Fruit fly (Drosophila melanogaster) whole organism, prepupa: ENCODE results near the gene Mpcp2.
A peak's percentile ranks its signal among the peaks of the same experiment; 100 is the strongest.

Source experiments
- CG10631 ChIP-seq: fragments of 200-800 bp; sonication (Bioruptor generic); optimal IDR thresholded peaks from 2 replicates; lab custom pipeline; 2016; ENCODE audit warnings: missing biosample characterization, missing genetic modification characterization
- CG10669 ChIP-seq: fragments of 200-800 bp; sonication (Bioruptor generic); optimal IDR thresholded peaks from 3 replicates; lab custom pipeline; 2018; ENCODE audit warnings: missing biosample characterization, mild to moderate bottlenecking, missing genetic modification characterization, moderate library complexity
- CG11902 ChIP-seq: fragments of 200-800 bp; sonication (Bioruptor generic); optimal IDR thresholded peaks from 3 replicates; lab custom pipeline; 2016; ENCODE audit warnings: missing biosample characterization, missing genetic modification characterization
- CG15336 ChIP-seq: fragments of 200-800 bp; sonication (Bioruptor generic); IDR thresholded peaks from 2 replicates; pipeline ENCODE4 v1.3.6; 2022; ENCODE audit warnings: missing biosample characterization, missing genetic modification characterization
- CG16779 ChIP-seq: fragments of 200-800 bp; sonication (Bioruptor generic); optimal IDR thresholded peaks from 3 replicates; lab custom pipeline; 2017; ENCODE audit warnings: missing biosample characterization, mild to moderate bottlenecking, missing genetic modification characterization
- CG3032 ChIP-seq: fragments of 200-800 bp; optimal IDR thresholded peaks from 2 replicates; lab custom pipeline; 2019; ENCODE audit warnings: missing biosample characterization, mild to moderate bottlenecking, missing genetic modification characterization, moderate library complexity
- CG31627 ChIP-seq: fragments of 200-800 bp; sonication (Bioruptor generic); optimal IDR thresholded peaks from 3 replicates; lab custom pipeline; 2016; ENCODE audit warnings: missing biosample characterization, missing genetic modification characterization
- CG32006 ChIP-seq: fragments of 200-800 bp; sonication (Bioruptor generic); optimal IDR thresholded peaks from 3 replicates; lab custom pipeline; 2017; ENCODE audit warnings: missing biosample characterization, mild to moderate bottlenecking, missing genetic modification characterization
- CG6163 ChIP-seq: fragments of 200-800 bp; sonication (Bioruptor generic); IDR thresholded peaks from 3 replicates; pipeline ENCODE4 v1.3.6; 2022; ENCODE audit warnings: missing biosample characterization, missing genetic modification characterization
- CG6276 ChIP-seq: fragments of 200-800 bp; sonication (Bioruptor generic); optimal IDR thresholded peaks from 2 replicates; lab custom pipeline; 2017; ENCODE audit warnings: missing biosample characterization, mild to moderate bottlenecking, missing genetic modification characterization
- CG6792 ChIP-seq: fragments of 200-800 bp; sonication (Bioruptor generic); optimal IDR thresholded peaks from 3 replicates; lab custom pipeline; 2016; ENCODE audit warnings: missing biosample characterization, missing genetic modification characterization
- CG6808 ChIP-seq: fragments of 200-800 bp; sonication (Bioruptor generic); optimal IDR thresholded peaks from 3 replicates; lab custom pipeline; 2017; ENCODE audit warnings: missing biosample characterization, missing genetic modification characterization, mild to moderate bottlenecking, moderate library complexity, missing genetic modification reagents
- CG7368 ChIP-seq: fragments of 200-800 bp; sonication (Bioruptor generic); optimal IDR thresholded peaks from 3 replicates; lab custom pipeline; 2016; ENCODE audit warnings: missing biosample characterization, missing genetic modification characterization
- CG8632 ChIP-seq: fragments of 200-800 bp; sonication (Bioruptor generic); optimal IDR thresholded peaks from 3 replicates; lab custom pipeline; 2016; ENCODE audit warnings: missing biosample characterization, missing genetic modification characterization
- CG9139 ChIP-seq: fragments of 200-800 bp; sonication (Bioruptor generic); optimal IDR thresholded peaks from 3 replicates; lab custom pipeline; 2017; ENCODE audit warnings: missing biosample characterization, mild to moderate bottlenecking, missing genetic modification characterization
- Eip75B ChIP-seq: fragments of 200-800 bp; sonication (Bioruptor generic); optimal IDR thresholded peaks from 3 replicates; lab custom pipeline; 2016; ENCODE audit warnings: missing biosample characterization, missing genetic modification characterization
- Eip78C ChIP-seq: fragments of 200-800 bp; sonication (Bioruptor generic); peaks from one replicate; lab custom pipeline; 2016; ENCODE audit warnings: missing biosample characterization, missing genetic modification characterization
- Ets21C ChIP-seq: fragments of 200-800 bp; sonication (Bioruptor generic); optimal IDR thresholded peaks from 3 replicates; lab custom pipeline; 2016; ENCODE audit warnings: missing biosample characterization, missing genetic modification characterization
- Ets96B ChIP-seq: fragments of 200-800 bp; optimal IDR thresholded peaks from 2 replicates; lab custom pipeline; 2019; ENCODE audit warnings: missing biosample characterization, mild to moderate bottlenecking, missing genetic modification characterization, moderate library complexity
- Gug ChIP-seq: fragments of 200-800 bp; sonication (Bioruptor generic); IDR thresholded peaks from 2 replicates; pipeline ENCODE4 v1.3.6; 2022; ENCODE audit warnings: missing biosample characterization, missing genetic modification characterization
- Hr4 ChIP-seq: fragments of 200-800 bp; sonication (Bioruptor generic); optimal IDR thresholded peaks from 3 replicates; lab custom pipeline; 2016; ENCODE audit warnings: missing biosample characterization, missing genetic modification characterization
- Lpt ChIP-seq: fragments of 200-800 bp; sonication (Bioruptor generic); optimal IDR thresholded peaks from 3 replicates; lab custom pipeline; 2016; ENCODE audit warnings: missing biosample characterization, missing genetic modification characterization
- Met ChIP-seq: fragments of 200-800 bp; sonication (Bioruptor generic); optimal IDR thresholded peaks from 3 replicates; lab custom pipeline; 2016; ENCODE audit warnings: missing biosample characterization, missing genetic modification characterization
- Smox ChIP-seq: fragments of 200-800 bp; sonication (Bioruptor generic); optimal IDR thresholded peaks from 3 replicates; lab custom pipeline; 2016; ENCODE audit warnings: missing biosample characterization, missing genetic modification characterization
- Sox102F ChIP-seq: fragments of 200-800 bp; sonication (Bioruptor generic); optimal IDR thresholded peaks from 2 replicates; lab custom pipeline; 2016; ENCODE audit warnings: missing biosample characterization, mild to moderate bottlenecking, missing genetic modification characterization
- dac ChIP-seq: fragments of 200-800 bp; sonication (Bioruptor generic); optimal IDR thresholded peaks from 2 replicates; lab custom pipeline; 2017; ENCODE audit warnings: missing biosample characterization, mild to moderate bottlenecking, missing genetic modification characterization
- dsx ChIP-seq: fragments of 200-800 bp; optimal IDR thresholded peaks from 3 replicates; lab custom pipeline; 2019; ENCODE audit warnings: missing biosample characterization, mild to moderate bottlenecking, missing genetic modification characterization, moderate library complexity; ENCODE audit not compliant: poor library complexity, severe bottlenecking
- eg ChIP-seq: fragments of 200-800 bp; sonication (Bioruptor generic); IDR thresholded peaks from 3 replicates; pipeline ENCODE4 v1.3.6; 2022; ENCODE audit warnings: missing biosample characterization, missing genetic modification characterization
- fkh ChIP-seq: fragments of 200-800 bp; sonication (Bioruptor generic); optimal IDR thresholded peaks from 3 replicates; lab custom pipeline; 2017; ENCODE audit warnings: missing biosample characterization, mild to moderate bottlenecking, missing genetic modification characterization, moderate library complexity
- lz ChIP-seq: fragments of 200-800 bp; sonication (Bioruptor generic); optimal IDR thresholded peaks from 3 replicates; lab custom pipeline; 2016; ENCODE audit warnings: missing biosample characterization, missing genetic modification characterization
- pdm3 ChIP-seq: fragments of 200-800 bp; sonication (Bioruptor generic); optimal IDR thresholded peaks from 3 replicates; lab custom pipeline; 2016; ENCODE audit warnings: missing biosample characterization, missing genetic modification characterization
- spab ChIP-seq: fragments of 200-800 bp; sonication (Bioruptor generic); optimal IDR thresholded peaks from 2 replicates; lab custom pipeline; 2017; ENCODE audit warnings: missing biosample characterization, mild to moderate bottlenecking, missing genetic modification characterization, missing genetic modification reagents
- ss ChIP-seq, 2 experiments: fragments of 200-800 bp; sonication (Bioruptor generic); optimal IDR thresholded peaks; 2 replicates in 1 of 2; 3 replicates in 1 of 2; lab custom pipeline; 2017 to 2018; ENCODE audit warnings: mild to moderate bottlenecking in 2 of 2, missing biosample characterization in 2 of 2, missing genetic modification characterization in 2 of 2, moderate library complexity in 1 of 2
- svp ChIP-seq: fragments of 200-800 bp; sonication (Bioruptor generic); peaks from one replicate; lab custom pipeline; 2016; ENCODE audit warnings: missing biosample characterization, missing genetic modification characterization
- topi ChIP-seq: fragments of 200-800 bp; sonication (Bioruptor generic); optimal IDR thresholded peaks from 3 replicates; lab custom pipeline; 2016; ENCODE audit warnings: missing biosample characterization, missing genetic modification characterization
- vri ChIP-seq: fragments of 200-800 bp; sonication (Bioruptor generic); optimal IDR thresholded peaks from 3 replicates; lab custom pipeline; 2016; ENCODE audit warnings: missing biosample characterization, mild to moderate bottlenecking, missing genetic modification characterization

Gene Mpcp2

dm6 chr3L:14544987-14545943 lies 7.8 kb downstream of the Mpcp2 start (continued):
- 0 out of 2 replicates have a peak, but pooled peaks have one; percentile 15 for TF ChIP-seq CG15336
- no peak for TF ChIP-seq Lpt
- TF ChIP-seq Ets21C (GFP tag; lab: Kevin White, UChicago) = no peak
- peak; percentile 26 for TF ChIP-seq CG3032 (tag; lab: Kevin White, UChicago)
- TF ChIP-seq lz (GFP tag; lab: Kevin White, UChicago) = peak; percentile 49
- TF ChIP-seq fkh = peak; percentile 58
- peak; percentile 60 for TF ChIP-seq Met
- no peak for TF ChIP-seq Gug (GFP tag; lab: Robert Waterston, UW)
- TF ChIP-seq CG11902 (GFP tag; lab: Kevin White, UChicago) = peak; percentile 46
- no peak for TF ChIP-seq CG6163 (GFP tag; lab: Robert Waterston, UW)
- no peak for TF ChIP-seq dac (GFP tag; lab: Kevin White, UChicago)
- TF ChIP-seq CG7368 (GFP tag; lab: Kevin White, UChicago) = no peak
- no peak for TF ChIP-seq CG6276 (GFP tag; lab: Kevin White, UChicago)
- no peak for TF ChIP-seq CG16779
- peak; percentile 56 for TF ChIP-seq topi (GFP tag; lab: Kevin White, UChicago)
- peak; percentile 62 for TF ChIP-seq pdm3
- no peak for TF ChIP-seq dsx
- peak; percentile 92 for TF ChIP-seq Eip78C
- peak; percentile 35 for TF ChIP-seq Smox (GFP tag; lab: Kevin White, UChicago)
- peak; percentile 68 for TF ChIP-seq Sox102F (GFP tag; lab: Kevin White, UChicago)
- TF ChIP-seq svp = peak; percentile 84
- TF ChIP-seq spab (GFP tag; lab: Kevin White, UChicago) = peak; percentile 15
- peak; percentile 46 for TF ChIP-seq CG8632 (GFP tag; lab: Kevin White, UChicago)
- TF ChIP-seq CG32006 (GFP tag; lab: Kevin White, UChicago) = peak; percentile 58
- TF ChIP-seq eg (GFP tag; lab: Robert Waterston, UW) = 0 out of 3 replicates have a peak, but pooled peaks have one; percentile 34
- peak; percentile 23 for TF ChIP-seq CG6792 (GFP tag; lab: Kevin White, UChicago)

- TF ChIP-seq Ets96B (tag; lab: Kevin White, UChicago) (no peak), CG10669 (GFP tag; lab: Kevin White, UChicago) (no peak), Eip78C (peak; percentile 49), eg (GFP tag; lab: Robert Waterston, UW) (0 out of 3 replicates have a peak, but pooled peaks have one; percentile 14), CG9139 (GFP tag; lab: Kevin White, UChicago) (no peak), CG10631 (no peak), vri (GFP tag; lab: Kevin White, UChicago) (peak; percentile 92), spab (GFP tag; lab: Kevin White, UChicago) (no peak), CG6808 (GFP tag; lab: Kevin White, UChicago) (no peak), dsx (no peak), Hr4 (GFP tag; lab: Kevin White, UChicago) (no peak), ss (GFP tag; optimal IDR thresholded peaks at IDR 0.05; lab: Kevin White, UChicago) (no peak), fkh (no peak), CG31627 (GFP tag; lab: Kevin White, UChicago) (no peak), CG6163 (GFP tag; lab: Robert Waterston, UW) (0 out of 3 replicates have a peak, but pooled peaks have one; percentile 9), svp (peak; percentile 69), Eip75B (GFP tag; lab: Kevin White, UChicago) (no peak)
Observed at dm6 chr3L:14546918-14547533, 9.6 kb downstream of the Mpcp2 start.
